Worm (Caenorhabditis elegans) whole organism, midembryonic: ENCODE results near the gene epac-1.

ENCODE experiments used
- T22C8.4 ChIP-seq: fragments of 200-800 bp; sonication (Bioruptor generic); IDR thresholded peaks from 2 replicates; pipeline ENCODE4 v1.3.6; 2022; ENCODE audit warnings: missing genetic modification characterization, missing compliant biosample characterization
- cog-1 ChIP-seq: sonication (generic microtip); optimal IDR thresholded peaks from 2 replicates; lab custom pipeline; 2016; ENCODE audit warnings: missing genetic modification characterization, missing compliant biosample characterization
- ref-1 ChIP-seq: fragments of 200-800 bp; sonication (Bioruptor generic); conservative IDR thresholded peaks from 2 replicates; pipeline ENCODE4 v1.3.6; 2022; ENCODE audit warnings: missing genetic modification reagents, missing genetic modification characterization, missing compliant biosample characterization
- tab-1 ChIP-seq: fragments of 200-800 bp; sonication (Bioruptor generic); IDR thresholded peaks from 2 replicates; pipeline ENCODE4 v1.3.6; 2022; ENCODE audit warnings: missing genetic modification characterization, missing compliant biosample characterization

- TF ChIP-seq tab-1 (GFP tag; lab: Robert Waterston, UW) (no peak), T22C8.4 (no peak), cog-1 (tag; lab: Kevin White, UChicago) (no peak), ref-1 (GFP tag; lab: Robert Waterston, UW) (no peak)
Observed at ce11 chrIII:10170265-10170664, 18.7 kb upstream of the epac-1 start.
